Worm (Caenorhabditis elegans) whole organism, mixed stage, embryonic: Measurements from ENCODE around the gene T27C5.10.
"Not testable (repeated sequence)": the region's sequence is repeated elsewhere in the genome, so short reads cannot be mapped to it uniquely, and the experiment has no call there.

Source experiments
- M03D4.4 ChIP-seq: sonication (generic microtip); optimal IDR thresholded peaks from 2 replicates; lab custom pipeline; 2017; ENCODE audit warnings: mild to moderate bottlenecking, missing genetic modification characterization, missing compliant biosample characterization
- bed-3 ChIP-seq: fragments of 200-800 bp; sonication (Bioruptor generic); optimal IDR thresholded peaks from 3 replicates; lab custom pipeline; 2018; ENCODE audit warnings: mild to moderate bottlenecking, missing genetic modification characterization, moderate library complexity, missing compliant biosample characterization
- blmp-1 ChIP-seq: fragments of 150-350 bp; optimal IDR thresholded peaks from 2 replicates; lab custom pipeline; 2014; ENCODE audit warnings: missing biosample characterization, missing genetic modification characterization
- ceh-39 ChIP-seq: fragments of 150-350 bp; optimal IDR thresholded peaks from 2 replicates; lab custom pipeline; 2014; ENCODE audit warnings: missing biosample characterization, missing genetic modification characterization
- ces-1 ChIP-seq: fragments of 150-350 bp; optimal IDR thresholded peaks from 2 replicates; lab custom pipeline; 2014; ENCODE audit warnings: missing biosample characterization, missing genetic modification reagents, missing genetic modification characterization
- elt-3 ChIP-seq: fragments of 150-350 bp; optimal IDR thresholded peaks from 2 replicates; lab custom pipeline; 2014; ENCODE audit warnings: missing biosample characterization, missing genetic modification characterization
- flh-1 ChIP-seq: fragments of 200-800 bp; sonication (Bioruptor generic); optimal IDR thresholded peaks from 2 replicates; lab custom pipeline; 2018; ENCODE audit warnings: mild to moderate bottlenecking, missing genetic modification characterization, moderate library complexity, missing compliant biosample characterization
- lin-32 ChIP-seq: fragments of 200-800 bp; sonication (Bioruptor generic); optimal IDR thresholded peaks from 2 replicates; lab custom pipeline; 2018; ENCODE audit warnings: mild to moderate bottlenecking, missing genetic modification characterization, missing compliant biosample characterization
- lsy-2 ChIP-seq: fragments of 150-350 bp; optimal IDR thresholded peaks from 2 replicates; lab custom pipeline; 2014; ENCODE audit warnings: missing biosample characterization, missing genetic modification characterization
- nhr-12 ChIP-seq: fragments of 150-350 bp; optimal IDR thresholded peaks from 2 replicates; lab custom pipeline; 2014; ENCODE audit warnings: missing biosample characterization, missing genetic modification characterization
- nhr-2 ChIP-seq: fragments of 150-350 bp; optimal IDR thresholded peaks from 2 replicates; lab custom pipeline; 2014; ENCODE audit warnings: missing biosample characterization, missing genetic modification characterization
- nhr-237 ChIP-seq: fragments of 150-350 bp; optimal IDR thresholded peaks from 2 replicates; lab custom pipeline; 2014; ENCODE audit warnings: missing biosample characterization, missing genetic modification characterization
- nhr-28 ChIP-seq: fragments of 150-350 bp; optimal IDR thresholded peaks from 2 replicates; lab custom pipeline; 2014; ENCODE audit warnings: missing biosample characterization, missing genetic modification characterization
- nhr-76 ChIP-seq: sonication (generic microtip); optimal IDR thresholded peaks from 2 replicates; lab custom pipeline; 2017; ENCODE audit warnings: missing biosample characterization, missing genetic modification characterization
- sem-2 ChIP-seq: fragments of 200-800 bp; sonication (Bioruptor generic); optimal IDR thresholded peaks from 2 replicates; lab custom pipeline; 2018; ENCODE audit warnings: mild to moderate bottlenecking, missing genetic modification characterization, missing compliant biosample characterization
- snpc-4 ChIP-seq: fragments of 150-350 bp; optimal IDR thresholded peaks from 2 replicates; lab custom pipeline; 2014; ENCODE audit warnings: missing biosample characterization, missing genetic modification characterization
- unc-120 ChIP-seq: sonication (generic microtip); optimal IDR thresholded peaks from 2 replicates; lab custom pipeline; 2017; ENCODE audit warnings: missing genetic modification characterization, missing compliant biosample characterization; ENCODE audit not compliant: poor library complexity, severe bottlenecking
- unc-39 ChIP-seq: fragments of 150-350 bp; optimal IDR thresholded peaks from 2 replicates; lab custom pipeline; 2014; ENCODE audit warnings: missing biosample characterization, missing genetic modification characterization
- unc-62 ChIP-seq: fragments of 150-350 bp; optimal IDR thresholded peaks from 2 replicates; lab custom pipeline; 2014; ENCODE audit warnings: missing biosample characterization, missing genetic modification reagents, missing genetic modification characterization
- zip-8 ChIP-seq: fragments of 150-350 bp; optimal IDR thresholded peaks from 2 replicates; lab custom pipeline; 2014; ENCODE audit warnings: missing biosample characterization, missing genetic modification characterization
- ztf-11 ChIP-seq: fragments of 150-350 bp; optimal IDR thresholded peaks from 2 replicates; lab custom pipeline; 2014; ENCODE audit warnings: missing biosample characterization, missing genetic modification characterization

Gene T27C5.10

ce11 chrV:17414951-17415350, 15.0 kb downstream of the T27C5.10 start, which contains the start of gene T27C5.12:
Gene T27C5.12 (plus strand): TSS chrV:17415251.
- no peak for TF ChIP-seq lsy-2 (tag; lab: Kevin White, UChicago)
- no peak for TF ChIP-seq nhr-2 (tag; lab: Kevin White, UChicago)
- no peak for TF ChIP-seq elt-3
- no peak for TF ChIP-seq nhr-28 (tag; lab: Kevin White, UChicago)
- TF ChIP-seq sem-2: no peak
- no peak for TF ChIP-seq nhr-76
- no peak for TF ChIP-seq unc-62 (GFP tag; lab: Kevin White, UChicago)

- not testable (repeated sequence) for TF ChIP-seq M03D4.4; blmp-1 (tag; lab: Kevin White, UChicago); snpc-4 (tag; lab: Kevin White, UChicago)
These were observed 20.0 kb downstream of the T27C5.10 start, which contains the start of gene srh-132 for ce11 chrV:17409955-17410354. Gene srh-132 (plus strand): TSS chrV:17410255.

- TF ChIP-seq unc-39: no peak
- no peak for TF ChIP-seq M03D4.4
- no peak for TF ChIP-seq ceh-39 (tag; lab: Kevin White, UChicago)
- TF ChIP-seq bed-3 (GFP tag; lab: Kevin White, UChicago): no peak
These were observed 34.6 kb downstream of the T27C5.10 start, which contains the start of gene srh-120 for ce11 chrV:17395374-17395773. Gene srh-120 (plus strand): TSS chrV:17395674.

ce11 chrV:17379932-17380331, 50.0 kb downstream of the T27C5.10 start, which contains the start of gene Y20C6A.4:
Gene Y20C6A.4 (plus strand): TSS chrV:17380232.
- no peak for TF ChIP-seq nhr-12 (tag; lab: Kevin White, UChicago)
- no peak for TF ChIP-seq unc-39
- TF ChIP-seq zip-8 (tag; lab: Kevin White, UChicago): no peak
- no peak for TF ChIP-seq unc-120
- no peak for TF ChIP-seq nhr-76
- TF ChIP-seq lin-32 (GFP tag; lab: Kevin White, UChicago): no peak
- TF ChIP-seq ces-1 (GFP tag; lab: Kevin White, UChicago): no peak
- no peak for TF ChIP-seq nhr-2 (tag; lab: Kevin White, UChicago)
- TF ChIP-seq nhr-28 (tag; lab: Kevin White, UChicago): no peak
- TF ChIP-seq lsy-2 (tag; lab: Kevin White, UChicago): no peak
- TF ChIP-seq elt-3: no peak
- TF ChIP-seq bed-3 (GFP tag; lab: Kevin White, UChicago): no peak
- TF ChIP-seq ztf-11 (tag; lab: Kevin White, UChicago): no peak
- no peak for TF ChIP-seq blmp-1 (tag; lab: Kevin White, UChicago)
- TF ChIP-seq nhr-237 (tag; lab: Kevin White, UChicago): no peak
- TF ChIP-seq flh-1 (GFP tag; lab: Kevin White, UChicago): no peak
